In the genomic region with DNA sequence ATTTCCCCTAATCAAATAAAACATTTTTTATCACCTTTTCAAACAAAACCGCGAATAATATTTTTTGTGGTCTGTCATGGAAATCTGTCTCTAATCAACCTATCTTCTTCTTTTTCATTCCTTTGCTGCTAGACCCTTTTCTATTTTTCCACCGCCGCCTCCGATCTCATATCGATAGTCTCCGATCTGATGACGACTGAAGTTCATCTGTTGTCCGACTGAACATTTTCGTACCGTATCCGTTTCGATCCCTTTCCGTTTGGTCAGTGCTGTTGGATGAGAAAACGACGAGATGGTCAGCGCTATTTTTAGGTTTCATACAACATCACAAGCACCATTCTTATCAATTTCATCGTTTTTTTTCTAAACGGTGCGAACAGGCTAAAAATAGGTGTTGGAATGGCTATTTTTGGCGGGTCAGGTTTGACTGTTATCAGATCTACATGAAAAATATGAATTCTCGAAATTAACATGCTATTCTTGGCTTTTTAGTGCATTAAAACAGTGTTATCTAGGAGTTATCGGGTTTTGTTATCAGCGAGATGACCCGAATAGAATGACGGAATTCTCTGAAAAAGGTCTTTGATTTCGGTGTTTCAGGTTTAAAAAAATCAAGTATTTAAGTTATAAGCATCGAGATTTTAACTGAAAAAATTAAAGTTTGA, we compare ENCODE assay signal across 4 worm cellular contexts.
TF ChIP-seq lines count a peak whose summit lies in the region.

No protein-coding gene starts in this region.

TF ChIP-seq in whole organism, L1 larva, 84 proteins besides CTCF, POLR2A, EP300 and RAD21 (continued from another document and continues in another):
- no peak for TF ChIP-seq efl-3 (GFP tag; optimal IDR thresholded peaks at IDR 0.05; lab: Kevin White, UChicago)
- no peak for TF ChIP-seq C16A3.4 (tag; optimal IDR thresholded peaks at IDR 0.05; lab: Kevin White, UChicago)
- no peak for TF ChIP-seq ceh-90 (tag; optimal IDR thresholded peaks at IDR 0.05; lab: Kevin White, UChicago)
- TF ChIP-seq ets-5 (GFP tag; IDR thresholded peaks at IDR 0.05; lab: Robert Waterston, UW), result no peak
- TF ChIP-seq blmp-1 (tag; optimal IDR thresholded peaks at IDR 0.05; lab: Kevin White, UChicago), result peak; percentile 75
- peak in 1 of 2 experiments; percentile 24 for TF ChIP-seq lsy-2 (tag; optimal IDR thresholded peaks at IDR 0.05; lab: Kevin White, UChicago)
- no peak for TF ChIP-seq hlh-4 (tag; optimal IDR thresholded peaks at IDR 0.05; lab: Kevin White, UChicago)
- peak; percentile 19 for TF ChIP-seq mef-2 (tag; optimal IDR thresholded peaks at IDR 0.05; lab: Kevin White, UChicago)
- TF ChIP-seq mdl-1 (tag; optimal IDR thresholded peaks at IDR 0.05; lab: Kevin White, UChicago), result peak in 1 of 2 experiments; percentile 27
- no peak for TF ChIP-seq efl-1 (optimal IDR thresholded peaks at IDR 0.05; lab: Kevin White, UChicago)
- peak in 1 of 2 experiments; percentile 76 for TF ChIP-seq efl-1 (GFP tag; optimal IDR thresholded peaks at IDR 0.05 in 1 of 2; lab: Kevin White, UChicago)
- peak; percentile 62 for TF ChIP-seq nhr-19 (GFP tag; conservative IDR thresholded peaks at IDR 0.05; lab: Robert Waterston, UW)
- no peak for TF ChIP-seq hpl-2 (GFP tag; optimal IDR thresholded peaks at IDR 0.05; lab: Kevin White, UChicago)
- TF ChIP-seq ceh-8 (GFP tag; optimal IDR thresholded peaks at IDR 0.05; lab: Kevin White, UChicago), result no peak
- no peak for TF ChIP-seq fkh-8 (tag; optimal IDR thresholded peaks at IDR 0.05; lab: Kevin White, UChicago)
- no peak for TF ChIP-seq nhr-84 (tag; optimal IDR thresholded peaks at IDR 0.05; lab: Kevin White, UChicago)
- no peak for TF ChIP-seq unc-62 (GFP tag; optimal IDR thresholded peaks at IDR 0.05; lab: Kevin White, UChicago)
- TF ChIP-seq ztf-11 (tag; optimal IDR thresholded peaks at IDR 0.05; lab: Kevin White, UChicago), result no peak
- TF ChIP-seq lin-14 (GFP tag; optimal IDR thresholded peaks at IDR 0.05; lab: Kevin White, UChicago), result peak; percentile 83
- no peak for TF ChIP-seq C34B4.2 (tag; optimal IDR thresholded peaks at IDR 0.05; lab: Kevin White, UChicago)
- no peak for TF ChIP-seq ama-1 (optimal IDR thresholded peaks at IDR 0.05; lab: Kevin White, UChicago)
- TF ChIP-seq egl-13 (tag; optimal IDR thresholded peaks at IDR 0.05; lab: Kevin White, UChicago), result no peak
- peak; percentile 40 for TF ChIP-seq nhr-90 (tag; optimal IDR thresholded peaks at IDR 0.05; lab: Kevin White, UChicago; ENCODE audit: poor library complexity)
- no peak for TF ChIP-seq nhr-11 (tag; optimal IDR thresholded peaks at IDR 0.05; lab: Kevin White, UChicago)
- peak; percentile 49 for TF ChIP-seq snu-23 (GFP tag; optimal IDR thresholded peaks at IDR 0.05; lab: Kevin White, UChicago)
- peak; percentile 98 for TF ChIP-seq nhr-85 (tag; lab: Kevin White, UChicago)
- no peak for TF ChIP-seq snpc-4 (tag; optimal IDR thresholded peaks at IDR 0.05; lab: Kevin White, UChicago)
- peak; percentile 52 for TF ChIP-seq tbx-2 (tag; optimal IDR thresholded peaks at IDR 0.05; lab: Kevin White, UChicago)
- no peak for TF ChIP-seq nhr-28 (tag; optimal IDR thresholded peaks at IDR 0.05; lab: Kevin White, UChicago)
- TF ChIP-seq dpl-1 (GFP tag; optimal IDR thresholded peaks at IDR 0.05; lab: Kevin White, UChicago), result no peak
- peak in 1 of 2 experiments; percentile 52 for TF ChIP-seq lin-35 (GFP tag; optimal IDR thresholded peaks at IDR 0.05; lab: Kevin White, UChicago)
- no peak for TF ChIP-seq lin-13 (GFP tag; optimal IDR thresholded peaks at IDR 0.05; lab: Kevin White, UChicago)

TF ChIP-seq in whole organism, L2 larva, 48 proteins besides CTCF, POLR2A, EP300 and RAD21 (continued from another document):
- TF ChIP-seq nhr-237 (tag; optimal IDR thresholded peaks at IDR 0.05; lab: Kevin White, UChicago) (no peak), C34F6.9 (tag; optimal IDR thresholded peaks at IDR 0.05; lab: Kevin White, UChicago) (no peak), unc-55 (GFP tag; optimal IDR thresholded peaks at IDR 0.05; lab: Kevin White, UChicago) (no peak), nhr-129 (tag; optimal IDR thresholded peaks at IDR 0.05; lab: Kevin White, UChicago) (peak; percentile 14), fos-1 (tag; optimal IDR thresholded peaks at IDR 0.05; lab: Kevin White, UChicago) (peak; percentile 15), egl-27 (tag; optimal IDR thresholded peaks at IDR 0.05; lab: Kevin White, UChicago) (peak; percentile 46), lin-39 (tag; optimal IDR thresholded peaks at IDR 0.05; lab: Kevin White, UChicago) (no peak), sma-3 (GFP tag; optimal IDR thresholded peaks at IDR 0.05; lab: Kevin White, UChicago) (peak; percentile 46), ztf-11 (tag; optimal IDR thresholded peaks at IDR 0.05; lab: Kevin White, UChicago) (no peak), R02D3.7 (tag; optimal IDR thresholded peaks at IDR 0.05; lab: Kevin White, UChicago) (no peak), nhr-77 (tag; optimal IDR thresholded peaks at IDR 0.05; lab: Kevin White, UChicago) (no peak), nhr-12 (tag; optimal IDR thresholded peaks at IDR 0.05; lab: Kevin White, UChicago) (no peak), unc-62 (GFP tag; optimal IDR thresholded peaks at IDR 0.05; lab: Kevin White, UChicago) (no peak), zag-1 (tag; optimal IDR thresholded peaks at IDR 0.05; lab: Kevin White, UChicago) (no peak), nhr-6 (tag; optimal IDR thresholded peaks at IDR 0.05; lab: Kevin White, UChicago) (no peak), mbf-1 (tag; optimal IDR thresholded peaks at IDR 0.05; lab: Kevin White, UChicago) (no peak), lin-11 (tag; optimal IDR thresholded peaks at IDR 0.05; lab: Kevin White, UChicago) (no peak), mab-5 (tag; optimal IDR thresholded peaks at IDR 0.05; lab: Kevin White, UChicago) (no peak), ztf-4 (tag; optimal IDR thresholded peaks at IDR 0.05; lab: Kevin White, UChicago) (no peak), lin-13 (GFP tag; optimal IDR thresholded peaks at IDR 0.05; lab: Kevin White, UChicago) (no peak), aly-2 (tag; optimal IDR thresholded peaks at IDR 0.05; lab: Kevin White, UChicago) (no peak), ztf-1 (GFP tag; conservative IDR thresholded peaks at IDR 0.05; lab: Robert Waterston, UW) (no peak), elt-3 (tag; optimal IDR thresholded peaks at IDR 0.05; lab: Kevin White, UChicago) (no peak), ama-1 (optimal IDR thresholded peaks at IDR 0.05; lab: Kevin White, UChicago) (no peak), gmeb-1 (tag; optimal IDR thresholded peaks at IDR 0.05; lab: Kevin White, UChicago) (no peak), skn-1 (tag; optimal IDR thresholded peaks at IDR 0.05; lab: Kevin White, UChicago) (no peak), dmd-4 (tag; optimal IDR thresholded peaks at IDR 0.05; lab: Kevin White, UChicago) (no peak), nhr-25 (tag; optimal IDR thresholded peaks at IDR 0.05; lab: Kevin White, UChicago) (peak; percentile 20), peb-1 (tag; optimal IDR thresholded peaks at IDR 0.05; lab: Kevin White, UChicago) (no peak), nhr-21 (tag; optimal IDR thresholded peaks at IDR 0.05; lab: Kevin White, UChicago) (peak; percentile 78), F13H6.1 (tag; optimal IDR thresholded peaks at IDR 0.05; lab: Kevin White, UChicago) (peak; percentile 18), blmp-1 (tag; optimal IDR thresholded peaks at IDR 0.05; lab: Kevin White, UChicago; ENCODE audit: insufficient read depth) (no peak), nhr-11 (tag; optimal IDR thresholded peaks at IDR 0.05; lab: Kevin White, UChicago) (no peak), ceh-16 (tag; optimal IDR thresholded peaks at IDR 0.05; lab: Kevin White, UChicago) (no peak)

TF ChIP-seq in whole organism, L3 larva, 47 proteins besides CTCF, POLR2A, EP300 and RAD21 (continued from another document):
- TF ChIP-seq unc-62 (GFP tag; optimal IDR thresholded peaks at IDR 0.05; lab: Kevin White, UChicago) (no peak), jun-1 (tag; optimal IDR thresholded peaks at IDR 0.05; lab: Kevin White, UChicago) (no peak), nhr-43 (tag; optimal IDR thresholded peaks at IDR 0.05; lab: Kevin White, UChicago; ENCODE audit: poor library complexity, severe bottlenecking) (peak; percentile 91), fkh-10 (GFP tag; optimal IDR thresholded peaks at IDR 0.05; lab: Kevin White, UChicago) (no peak), elt-3 (tag; optimal IDR thresholded peaks at IDR 0.05; lab: Kevin White, UChicago) (peak in 1 of 3 experiments; percentile 46), ceh-28 (tag; optimal IDR thresholded peaks at IDR 0.05; lab: Kevin White, UChicago) (no peak)
TF ChIP-seq in whole organism, L3 larva: peak in this region for 6.

TF ChIP-seq in whole organism, L4 larva, 104 proteins besides CTCF, POLR2A, EP300 and RAD21 (continued from another document):
- TF ChIP-seq nhr-25 (tag; optimal IDR thresholded peaks at IDR 0.05; lab: Kevin White, UChicago; ENCODE audit: borderline replicate concordance, insufficient read depth) (peak; percentile 21), ZK337.2 (GFP tag; IDR thresholded peaks at IDR 0.05; lab: Robert Waterston, UW) (no peak), aly-2 (tag; optimal IDR thresholded peaks at IDR 0.05; lab: Kevin White, UChicago) (no peak), zag-1 (tag; optimal IDR thresholded peaks at IDR 0.05; lab: Kevin White, UChicago) (no peak), nhr-11 (tag; optimal IDR thresholded peaks at IDR 0.05; lab: Kevin White, UChicago) (no peak), pqm-1 (tag; optimal IDR thresholded peaks at IDR 0.05; lab: Kevin White, UChicago) (no peak), dve-1 (tag; optimal IDR thresholded peaks at IDR 0.05; lab: Kevin White, UChicago; ENCODE audit: insufficient read depth) (peak; percentile 37), gei-8 (GFP tag; optimal IDR thresholded peaks at IDR 0.05; lab: Kevin White, UChicago) (peak; percentile 51), mxl-3 (GFP tag; optimal IDR thresholded peaks at IDR 0.05; lab: Kevin White, UChicago) (peak; percentile 12), lin-29 (GFP tag; IDR thresholded peaks at IDR 0.05; lab: Robert Waterston, UW) (no peak), lsy-2 (tag; optimal IDR thresholded peaks at IDR 0.05; lab: Kevin White, UChicago) (peak in 1 of 2 experiments; percentile 20), zip-2 (tag; optimal IDR thresholded peaks at IDR 0.05; lab: Kevin White, UChicago) (no peak), php-3 (GFP tag; IDR thresholded peaks at IDR 0.05; lab: Robert Waterston, UW) (0 out of 2 replicates have a peak, but pooled peaks have one; percentile 35), nhr-76 (tag; optimal IDR thresholded peaks at IDR 0.05; lab: Kevin White, UChicago) (peak; percentile 67), mxl-2 (GFP tag; conservative IDR thresholded peaks at IDR 0.05; lab: Robert Waterston, UW) (no peak), mes-2 (tag; optimal IDR thresholded peaks at IDR 0.05; lab: Kevin White, UChicago; ENCODE audit: poor library complexity, severe bottlenecking) (no peak), hlh-30 (tag; optimal IDR thresholded peaks at IDR 0.05; lab: Kevin White, UChicago; ENCODE audit: insufficient read depth) (peak; percentile 29)
